Fruit fly (Drosophila melanogaster): Measurements from ENCODE around the gene wgn.

Gene wgn

DNA sequence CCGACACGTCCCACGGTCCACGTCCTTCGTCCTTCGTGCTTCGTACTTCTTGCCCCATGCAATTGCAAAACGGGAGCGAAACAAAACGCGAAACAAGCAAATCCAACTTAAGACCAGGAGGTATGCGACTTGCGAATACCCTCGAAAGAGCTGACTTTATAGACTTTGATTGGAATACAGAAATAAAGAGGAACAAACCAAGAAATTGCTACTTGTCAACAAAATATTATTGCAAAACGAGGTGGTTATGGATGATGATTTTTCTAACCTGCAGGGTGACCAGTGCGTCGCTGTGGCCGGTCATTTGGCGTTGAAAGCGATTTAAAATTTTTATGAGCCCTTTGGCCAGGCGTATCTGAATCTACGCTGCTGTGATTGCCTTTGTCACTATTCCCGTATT is 21.3 kb downstream of the wgn start (continued):
- TF ChIP-seq Ets96B (tag; optimal IDR thresholded peaks at IDR 0.05), result peak; percentile 36
- peak; percentile 48; the same call in 1 of the 3 replicates for TF ChIP-seq CG6163 (GFP tag; IDR thresholded peaks at IDR 0.05)
- no peak for TF ChIP-seq CG6276 (GFP tag; optimal IDR thresholded peaks at IDR 0.05)
- TF ChIP-seq Sox14 (GFP tag; optimal IDR thresholded peaks at IDR 0.05), result no peak
- TF ChIP-seq CG1621 (tag; optimal IDR thresholded peaks at IDR 0.05), result peak; percentile 13
- no peak for TF ChIP-seq Hr38 (GFP tag; optimal IDR thresholded peaks at IDR 0.05)
- TF ChIP-seq achi (GFP tag; optimal IDR thresholded peaks at IDR 0.05), result peak; percentile 20
- TF ChIP-seq salr (GFP tag; optimal IDR thresholded peaks at IDR 0.05), result no peak
- TF ChIP-seq ss (GFP tag; optimal IDR thresholded peaks at IDR 0.05), result no peak
- TF ChIP-seq CG3032 (tag; optimal IDR thresholded peaks at IDR 0.05), result peak; percentile 21
- no peak for TF ChIP-seq CG9139 (GFP tag; optimal IDR thresholded peaks at IDR 0.05)
- no peak for TF ChIP-seq eg (GFP tag; IDR thresholded peaks at IDR 0.05)
- TF ChIP-seq CG31627 (GFP tag; optimal IDR thresholded peaks at IDR 0.05), result peak; percentile 49
- TF ChIP-seq pdm3 (GFP tag; optimal IDR thresholded peaks at IDR 0.05), result peak; percentile 34
- no peak for TF ChIP-seq CG8319 (GFP tag; optimal IDR thresholded peaks at IDR 0.05)
- peak; percentile 9 for TF ChIP-seq spab (GFP tag; optimal IDR thresholded peaks at IDR 0.05)
- peak; percentile 49 for TF ChIP-seq Hr39 (GFP tag; optimal IDR thresholded peaks at IDR 0.05)
- no peak for TF ChIP-seq CG34406 (GFP tag; optimal IDR thresholded peaks at IDR 0.05)

dm6 chrX:18587265-18587664 is 47.4 kb downstream of the wgn start:
- no peak for TF ChIP-seq CG1621 (tag; optimal IDR thresholded peaks at IDR 0.05)
- TF ChIP-seq CG15336 (GFP tag; IDR thresholded peaks at IDR 0.05), result no peak
- TF ChIP-seq Ets21C (GFP tag; optimal IDR thresholded peaks at IDR 0.05), result no peak

dm6 chrX:18575151-18575550 is 59.6 kb downstream of the wgn start:
- TF ChIP-seq CG6808 (GFP tag; optimal IDR thresholded peaks at IDR 0.05), result no peak
- TF ChIP-seq CG31627 (GFP tag; optimal IDR thresholded peaks at IDR 0.05), result no peak
- TF ChIP-seq CG8319 (GFP tag; optimal IDR thresholded peaks at IDR 0.05), result no peak
- TF ChIP-seq Eip78C (GFP tag), result no peak
- no peak for TF ChIP-seq Hr38 (GFP tag; optimal IDR thresholded peaks at IDR 0.05)
- no peak for TF ChIP-seq cyc (GFP tag; optimal IDR thresholded peaks at IDR 0.05)
- TF ChIP-seq CG10669 (GFP tag; optimal IDR thresholded peaks at IDR 0.05), result no peak
- TF ChIP-seq CG16779 (tag; optimal IDR thresholded peaks at IDR 0.05), result no peak
- TF ChIP-seq salr (GFP tag; optimal IDR thresholded peaks at IDR 0.05), result no peak
- no peak for TF ChIP-seq CG7368 (GFP tag; optimal IDR thresholded peaks at IDR 0.05)
- no peak for TF ChIP-seq CG10631 (GFP tag; optimal IDR thresholded peaks at IDR 0.05)
